In the genomic region with DNA sequence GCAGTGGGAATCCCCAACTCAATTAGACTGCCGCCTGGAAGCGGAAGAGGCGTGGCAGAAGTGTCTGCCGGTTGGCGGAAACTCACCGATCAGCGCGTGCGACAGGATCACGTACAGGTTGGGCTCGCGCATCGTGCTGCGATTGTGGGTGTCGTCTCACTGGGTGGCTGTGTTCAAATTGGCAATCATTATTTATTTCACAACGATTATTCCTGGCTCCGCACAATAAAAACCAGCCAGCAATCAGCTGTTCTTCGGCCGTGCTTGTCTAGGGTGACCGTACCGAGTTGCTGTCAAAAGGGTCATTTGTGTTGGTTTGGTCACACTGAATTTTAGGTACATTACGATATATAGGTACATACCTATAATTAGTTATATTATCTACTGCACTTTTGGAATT, we compare ENCODE assay signal across 3 fruit fly cellular contexts.
TF ChIP-seq lines count a peak whose summit lies in the region.

A gene (minus strand): TSS at position 275 of the 400 bp plus-strand sequence.

- TF ChIP-seq CTCF in whole organism, embryonic (GFP tag; optimal IDR thresholded peaks at IDR 0.05; lab: Kevin White, UChicago): no peak

TF ChIP-seq in whole organism, embryonic, 481 proteins besides CTCF, POLR2A, EP300 and RAD21 (continues in another document):
- TF ChIP-seq MBD-R2 (GFP tag; IDR thresholded peaks at IDR 0.05; lab: Robert Waterston, UW): peak; percentile 88
- TF ChIP-seq C15 (GFP tag; IDR thresholded peaks at IDR 0.05; lab: Robert Waterston, UW): no peak
- peak; percentile 67 for TF ChIP-seq CG3065 (GFP tag; optimal IDR thresholded peaks at IDR 0.05; lab: Kevin White, UChicago)
- TF ChIP-seq CG34422 (GFP tag; IDR thresholded peaks at IDR 0.05; lab: Robert Waterston, UW): 0 out of 3 replicates have a peak, but pooled peaks have one; percentile 33
- peak; percentile 16; the same call in 1 of the 3 replicates for TF ChIP-seq Doc3 (GFP tag; IDR thresholded peaks at IDR 0.05; lab: Robert Waterston, UW; ENCODE audit: partially characterized antibody)
- no peak for TF ChIP-seq CG34376 (GFP tag; optimal IDR thresholded peaks at IDR 0.05; lab: Kevin White, UChicago)
- TF ChIP-seq CG8281 (tag; optimal IDR thresholded peaks at IDR 0.05; lab: Kevin White, UChicago): no peak
- no peak for TF ChIP-seq CG7786 (GFP tag; optimal IDR thresholded peaks at IDR 0.05; lab: Kevin White, UChicago)
- no peak for TF ChIP-seq mirr (GFP tag; optimal IDR thresholded peaks at IDR 0.05; lab: Kevin White, UChicago)
- peak; percentile 15 for TF ChIP-seq CG13287 (GFP tag; IDR thresholded peaks at IDR 0.05; lab: Robert Waterston, UW; ENCODE audit: partially characterized antibody)
- TF ChIP-seq bowl (GFP tag; IDR thresholded peaks at IDR 0.05; lab: Robert Waterston, UW): 0 out of 2 replicates have a peak, but pooled peaks have one; percentile 19
- TF ChIP-seq sc (optimal IDR thresholded peaks at IDR 0.05; lab: Kevin White, UChicago): no peak
- no peak for TF ChIP-seq sc (GFP tag; optimal IDR thresholded peaks at IDR 0.05; lab: Kevin White, UChicago)
- 0 out of 2 replicates have a peak, but pooled peaks have one; percentile 22 for TF ChIP-seq bbx (GFP tag; IDR thresholded peaks at IDR 0.05; lab: Robert Waterston, UW; ENCODE audit: partially characterized antibody)
- peak; percentile 11 for TF ChIP-seq stwl (tag; optimal IDR thresholded peaks at IDR 0.05; lab: Kevin White, UChicago)
- no peak for TF ChIP-seq en (GFP tag; optimal IDR thresholded peaks at IDR 0.05; lab: Kevin White, UChicago)
- no peak for TF ChIP-seq CG14860 (GFP tag; IDR thresholded peaks at IDR 0.05; lab: Robert Waterston, UW; ENCODE audit: partially characterized antibody)
- TF ChIP-seq hbn (GFP tag; IDR thresholded peaks at IDR 0.05; lab: Robert Waterston, UW; ENCODE audit: partially characterized antibody): peak; percentile 15; the same call in 1 of the 2 replicates
- no peak for TF ChIP-seq CrebB (tag; optimal IDR thresholded peaks at IDR 0.05; lab: Kevin White, UChicago)
- TF ChIP-seq kay (GFP tag; optimal IDR thresholded peaks at IDR 0.05; lab: Kevin White, UChicago): no peak
- no peak for TF ChIP-seq CG9797 (GFP tag; optimal IDR thresholded peaks at IDR 0.05; lab: Kevin White, UChicago)
- no peak for TF ChIP-seq yki (optimal IDR thresholded peaks at IDR 0.05; lab: Kevin White, UChicago)
- peak; percentile 55 for TF ChIP-seq MESR4 (GFP tag; optimal IDR thresholded peaks at IDR 0.05; lab: Kevin White, UChicago)
- TF ChIP-seq CG4617 (GFP tag; optimal IDR thresholded peaks at IDR 0.05; lab: Kevin White, UChicago; ENCODE audit: borderline replicate concordance): peak; percentile 24
- no peak for TF ChIP-seq gsb (GFP tag; IDR thresholded peaks at IDR 0.05; lab: Robert Waterston, UW)
- peak in 1 of 2 experiments; percentile 87 for TF ChIP-seq crp (GFP tag; optimal IDR thresholded peaks at IDR 0.05; lab: Kevin White, UChicago)

TF ChIP-seq in whole organism, prepupa, 60 proteins besides CTCF, POLR2A, EP300 and RAD21:
- TF ChIP-seq ss (GFP tag; optimal IDR thresholded peaks at IDR 0.05; lab: Kevin White, UChicago) (no peak), eg (GFP tag; IDR thresholded peaks at IDR 0.05; lab: Robert Waterston, UW) (0 out of 3 replicates have a peak, but pooled peaks have one; percentile 14), CG1621 (tag; optimal IDR thresholded peaks at IDR 0.05; lab: Kevin White, UChicago) (peak; percentile 17)

TF ChIP-seq in whole organism, wandering third instar larva, 38 proteins besides CTCF, POLR2A, EP300 and RAD21:
- TF ChIP-seq woc (GFP tag; optimal IDR thresholded peaks at IDR 0.05; lab: Kevin White, UChicago): peak; percentile 46
- no peak for TF ChIP-seq fru (GFP tag; optimal IDR thresholded peaks at IDR 0.05; lab: Kevin White, UChicago)
- TF ChIP-seq sage (GFP tag; optimal IDR thresholded peaks at IDR 0.05; lab: Kevin White, UChicago): no peak
- TF ChIP-seq Rel (GFP tag; optimal IDR thresholded peaks at IDR 0.05; lab: Kevin White, UChicago): no peak
- TF ChIP-seq Rel (tag; optimal IDR thresholded peaks at IDR 0.05; lab: Kevin White, UChicago): peak; percentile 88
